Fruit fly (Drosophila melanogaster): Measurements from ENCODE around the gene CG1662.

CG1662 gene

DNA sequence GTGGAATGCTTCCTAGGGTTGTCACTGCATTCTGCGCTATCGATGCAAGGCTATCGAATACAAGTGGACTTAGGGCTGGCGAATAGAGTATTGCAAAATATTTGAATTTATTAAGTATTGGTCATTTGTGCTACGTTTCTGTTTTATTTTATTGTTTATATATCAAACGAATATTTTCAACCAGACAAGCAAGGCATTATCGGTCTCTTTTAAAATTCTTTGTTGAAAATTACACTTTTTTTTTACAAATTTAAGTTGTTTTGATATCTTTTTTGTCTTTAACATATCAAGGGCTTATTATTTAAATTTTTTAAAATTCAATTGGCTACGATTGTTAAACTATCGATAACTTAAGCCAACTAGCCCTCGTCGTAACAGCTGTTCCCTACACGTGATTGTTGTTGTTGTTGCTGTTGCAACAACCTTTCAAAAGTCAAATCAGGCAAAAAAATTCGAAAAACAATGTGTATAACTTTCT is at the start of gene CG1662, which contains the start of gene Ype:
Gene CG1662 (plus strand): TSS at position 191 of the 478 bp plus-strand sequence.
Gene Ype (minus strand): TSS at position 45 of the 478 bp plus-strand sequence.
- TF ChIP-seq CG2875 (GFP tag; optimal IDR thresholded peaks at IDR 0.05) (peak; percentile 25), Abd-B (GFP tag; optimal IDR thresholded peaks at IDR 0.05) (peak; percentile 77), gfzf (GFP tag; optimal IDR thresholded peaks at IDR 0.05) (no peak), jigr1 (GFP tag; IDR thresholded peaks at IDR 0.05) (peak; percentile 50; the same call in 1 of the 3 replicates), CG7987 (GFP tag; optimal IDR thresholded peaks at IDR 0.05) (peak; percentile 24), cas (GFP tag; IDR thresholded peaks at IDR 0.05) (no peak), CG3847 (GFP tag; IDR thresholded peaks at IDR 0.05) (peak; percentile 77), Hr51 (GFP tag; optimal IDR thresholded peaks at IDR 0.05) (peak; percentile 59 to 73), CG33213 (GFP tag; optimal IDR thresholded peaks at IDR 0.05) (peak; percentile 24), CG2129 (GFP tag; IDR thresholded peaks at IDR 0.05; ENCODE audit: partially characterized antibody) (peak; percentile 72), CG17385 (GFP tag; optimal IDR thresholded peaks at IDR 0.05) (peak; percentile 60), Bdp1 (GFP tag; optimal IDR thresholded peaks at IDR 0.05) (peak; percentile 72), kah (GFP tag; optimal IDR thresholded peaks at IDR 0.05) (no peak), inv (GFP tag; IDR thresholded peaks at IDR 0.05; ENCODE audit: partially characterized antibody) (peak; percentile 67), Oaz (GFP tag; IDR thresholded peaks at IDR 0.05) (0 out of 2 replicates have a peak, but pooled peaks have one; percentile 16), fu2 (GFP tag; optimal IDR thresholded peaks at IDR 0.05) (peak; percentile 54), PHDP (tag; optimal IDR thresholded peaks at IDR 0.05) (peak; percentile 72), Spps (tag; optimal IDR thresholded peaks at IDR 0.05) (peak; percentile 29), vvl (GFP tag; IDR thresholded peaks at IDR 0.05) (peak; percentile 74), pzg (GFP tag; optimal IDR thresholded peaks at IDR 0.05) (peak; percentile 40), stc (GFP tag; IDR thresholded peaks at IDR 0.05) (no peak), BtbVII (GFP tag; optimal IDR thresholded peaks at IDR 0.05) (peak; percentile 54), CG6813 (GFP tag; optimal IDR thresholded peaks at IDR 0.05) (peak; percentile 28), Atf6 (GFP tag; IDR thresholded peaks at IDR 0.05) (peak; percentile 75; the same call in 1 of the 2 replicates), mld (GFP tag; IDR thresholded peaks at IDR 0.05; ENCODE audit: partially characterized antibody) (no peak), CG14014 (GFP tag; IDR thresholded peaks at IDR 0.05) (peak; percentile 44; the same call in 1 of the 2 replicates), CG11085 (GFP tag; IDR thresholded peaks at IDR 0.05) (peak; percentile 65), ind (GFP tag; optimal IDR thresholded peaks at IDR 0.05) (peak; percentile 74), hb (GFP tag; IDR thresholded peaks at IDR 0.05; ENCODE audit: partially characterized antibody) (0 out of 3 replicates have a peak, but pooled peaks have one; percentile 16), jing (GFP tag; optimal IDR thresholded peaks at IDR 0.05) (no peak), odd (GFP tag; optimal IDR thresholded peaks at IDR 0.05) (peak; percentile 34), HHEX (GFP tag; optimal IDR thresholded peaks at IDR 0.05) (peak; percentile 19), CG13894 (tag; optimal IDR thresholded peaks at IDR 0.05) (peak; percentile 76), B-H2 (GFP tag; optimal IDR thresholded peaks at IDR 0.05) (peak; percentile 81), HLHmδ (GFP tag; optimal IDR thresholded peaks at IDR 0.05) (no peak), z (GFP tag; IDR thresholded peaks at IDR 0.05) (no peak), CG17359 (tag; optimal IDR thresholded peaks at IDR 0.05) (peak; percentile 64), CG18764 (GFP tag; optimal IDR thresholded peaks at IDR 0.05) (peak; percentile 37), wdn (GFP tag; IDR thresholded peaks at IDR 0.05) (peak; percentile 39; the same call in 1 of the 2 replicates), CG31441 (GFP tag; IDR thresholded peaks at IDR 0.05) (peak; percentile 71), CG10267 (tag; optimal IDR thresholded peaks at IDR 0.05) (peak; percentile 89), CG12391 (tag; optimal IDR thresholded peaks at IDR 0.05) (peak; percentile 87), ab (GFP tag; optimal IDR thresholded peaks at IDR 0.05) (peak; percentile 38), CG31365 (tag; optimal IDR thresholded peaks at IDR 0.05) (no peak), CG16779 (GFP tag; IDR thresholded peaks at IDR 0.05) (no peak), CG4707 (GFP tag; optimal IDR thresholded peaks at IDR 0.05) (no peak), Xbp1 (GFP tag; optimal IDR thresholded peaks at IDR 0.05) (peak; percentile 79), Atf3 (GFP tag; optimal IDR thresholded peaks at IDR 0.05) (peak; percentile 44), CG12659 (GFP tag; optimal IDR thresholded peaks at IDR 0.05) (peak; percentile 84)

Measured in whole organism, embryonic.